Worm (Caenorhabditis elegans) whole organism, L1 larva: ENCODE results near the gene T24C12.3.
A peak's percentile ranks its signal among the peaks of the same experiment; 100 is the strongest.

ENCODE experiments used
- C34B4.2 ChIP-seq: sonication (generic microtip); optimal IDR thresholded peaks from 2 replicates; lab custom pipeline; 2017; ENCODE audit warnings: mild to moderate bottlenecking, missing genetic modification characterization, missing compliant biosample characterization
- blmp-1 ChIP-seq: fragments of 150-350 bp; optimal IDR thresholded peaks from 2 replicates; lab custom pipeline; 2014; ENCODE audit warnings: missing biosample characterization, missing genetic modification characterization
- ceh-63 ChIP-seq: fragments of 200-800 bp; sonication (Bioruptor generic); optimal IDR thresholded peaks from 2 replicates; lab custom pipeline; 2018; ENCODE audit warnings: mild to moderate bottlenecking, missing genetic modification characterization, missing compliant biosample characterization
- efl-1 ChIP-seq, 4 experiments: fragments of 150-350 bp; optimal IDR thresholded peaks in 3 of 4; peaks in 1 of 4; 1 replicate in 1 of 4; 2 replicates in 3 of 4; lab custom pipeline; 2014; ENCODE audit warnings: missing biosample characterization in 2 of 4, missing genetic modification characterization in 2 of 4, missing genetic modification reagents in 2 of 4
- egl-27 ChIP-seq, 2 experiments: fragments of 150-350 bp in 1 of 2; sonication (generic microtip); optimal IDR thresholded peaks; 3 replicates each; lab custom pipeline; 2017 to 2018; ENCODE audit warnings: missing biosample characterization in 2 of 2, missing genetic modification characterization in 2 of 2, missing genetic modification reagents in 2 of 2
- elt-3 ChIP-seq, 6 experiments: fragments of 150-350 bp in 1 of 6; sonication (generic microtip); optimal IDR thresholded peaks; 2 replicates each; lab custom pipeline; 2017 to 2018; ENCODE audit warnings: missing biosample characterization in 6 of 6, missing genetic modification characterization in 6 of 6, inconsistent platforms in 1 of 6
- hlh-17 ChIP-seq: fragments of 200-800 bp; sonication (Bioruptor generic); optimal IDR thresholded peaks from 2 replicates; lab custom pipeline; 2018; ENCODE audit warnings: missing genetic modification characterization, mild to moderate bottlenecking, missing compliant biosample characterization, moderate library complexity, borderline replicate concordance
- irx-1 ChIP-seq: sonication (generic microtip); optimal IDR thresholded peaks from 2 replicates; lab custom pipeline; 2016; ENCODE audit warnings: missing genetic modification characterization, missing compliant biosample characterization
- lin-14 ChIP-seq: fragments of 200-800 bp; sonication (Bioruptor generic); optimal IDR thresholded peaks from 2 replicates; lab custom pipeline; 2018; ENCODE audit warnings: mild to moderate bottlenecking, missing genetic modification characterization, moderate library complexity, missing compliant biosample characterization
- lin-39 ChIP-seq: fragments of 150-350 bp; optimal IDR thresholded peaks from 2 replicates; lab custom pipeline; 2014; ENCODE audit warnings: missing biosample characterization, missing genetic modification reagents, missing genetic modification characterization
- lir-3 ChIP-seq: sonication (generic microtip); optimal IDR thresholded peaks from 2 replicates; lab custom pipeline; 2016; ENCODE audit warnings: mild to moderate bottlenecking, missing genetic modification characterization, moderate library complexity, missing compliant biosample characterization; ENCODE audit not compliant: poor library complexity
- mdl-1 ChIP-seq, 2 experiments: fragments of 150-350 bp; optimal IDR thresholded peaks; 2 replicates each; lab custom pipeline; 2014 to 2017; ENCODE audit warnings: missing biosample characterization in 2 of 2, missing genetic modification characterization in 2 of 2, inconsistent platforms in 1 of 2
- nhr-12 ChIP-seq: sonication (generic microtip); optimal IDR thresholded peaks from 2 replicates; lab custom pipeline; 2017; ENCODE audit warnings: missing biosample characterization, missing genetic modification characterization
- nhr-20 ChIP-seq: sonication (generic microtip); optimal IDR thresholded peaks from 2 replicates; lab custom pipeline; 2016; ENCODE audit warnings: mild to moderate bottlenecking, missing genetic modification characterization, missing compliant biosample characterization
- nhr-28 ChIP-seq: fragments of 150-350 bp; optimal IDR thresholded peaks from 2 replicates; lab custom pipeline; 2014; ENCODE audit warnings: missing biosample characterization, missing genetic modification characterization
- nhr-76 ChIP-seq: sonication (generic microtip); optimal IDR thresholded peaks from 2 replicates; lab custom pipeline; 2017; ENCODE audit warnings: missing biosample characterization, missing genetic modification characterization
- nhr-84 ChIP-seq: sonication (generic microtip); optimal IDR thresholded peaks from 2 replicates; lab custom pipeline; 2017; ENCODE audit warnings: missing biosample characterization, missing genetic modification characterization
- nhr-90 ChIP-seq: sonication (generic microtip); optimal IDR thresholded peaks from 2 replicates; lab custom pipeline; 2016; ENCODE audit warnings: mild to moderate bottlenecking, missing genetic modification characterization, missing compliant biosample characterization; ENCODE audit not compliant: poor library complexity
- pax-3 ChIP-seq: fragments of 200-800 bp; sonication (Bioruptor generic); optimal IDR thresholded peaks from 2 replicates; lab custom pipeline; 2018; ENCODE audit warnings: mild to moderate bottlenecking, missing genetic modification characterization, moderate library complexity, missing compliant biosample characterization
- pqm-1 ChIP-seq: sonication (generic microtip); optimal IDR thresholded peaks from 3 replicates; lab custom pipeline; 2017; ENCODE audit warnings: missing biosample characterization, missing genetic modification characterization
- rnt-1 ChIP-seq: sonication (generic microtip); optimal IDR thresholded peaks from 2 replicates; lab custom pipeline; 2016; ENCODE audit warnings: mild to moderate bottlenecking, missing genetic modification characterization, moderate library complexity, missing compliant biosample characterization
- snpc-4 ChIP-seq: fragments of 150-350 bp; optimal IDR thresholded peaks from 2 replicates; lab custom pipeline; 2014; ENCODE audit warnings: missing biosample characterization, missing genetic modification characterization
- sptf-1 ChIP-seq: fragments of 150-350 bp; optimal IDR thresholded peaks from 2 replicates; lab custom pipeline; 2014; ENCODE audit warnings: missing biosample characterization, missing genetic modification characterization
- swsn-7 ChIP-seq: sonication (generic microtip); optimal IDR thresholded peaks from 2 replicates; lab custom pipeline; 2016; ENCODE audit warnings: missing genetic modification characterization, missing compliant biosample characterization
- unc-30 ChIP-seq: sonication (generic microtip); optimal IDR thresholded peaks from 2 replicates; lab custom pipeline; 2017; ENCODE audit warnings: missing biosample characterization, missing genetic modification characterization
- unc-86 ChIP-seq: sonication (generic microtip); optimal IDR thresholded peaks from 2 replicates; lab custom pipeline; 2016; ENCODE audit warnings: missing genetic modification characterization, missing compliant biosample characterization
- unc-98 ChIP-seq: fragments of 200-800 bp; sonication (Bioruptor generic); IDR thresholded peaks from 2 replicates; pipeline ENCODE4 v1.3.6; 2022; ENCODE audit warnings: missing genetic modification characterization, missing compliant biosample characterization
- zip-4 ChIP-seq: fragments of 200-800 bp; sonication (Bioruptor generic); optimal IDR thresholded peaks from 2 replicates; lab custom pipeline; 2018; ENCODE audit warnings: mild to moderate bottlenecking, missing genetic modification characterization, moderate library complexity, missing compliant biosample characterization

The T24C12.3 gene

DNA sequence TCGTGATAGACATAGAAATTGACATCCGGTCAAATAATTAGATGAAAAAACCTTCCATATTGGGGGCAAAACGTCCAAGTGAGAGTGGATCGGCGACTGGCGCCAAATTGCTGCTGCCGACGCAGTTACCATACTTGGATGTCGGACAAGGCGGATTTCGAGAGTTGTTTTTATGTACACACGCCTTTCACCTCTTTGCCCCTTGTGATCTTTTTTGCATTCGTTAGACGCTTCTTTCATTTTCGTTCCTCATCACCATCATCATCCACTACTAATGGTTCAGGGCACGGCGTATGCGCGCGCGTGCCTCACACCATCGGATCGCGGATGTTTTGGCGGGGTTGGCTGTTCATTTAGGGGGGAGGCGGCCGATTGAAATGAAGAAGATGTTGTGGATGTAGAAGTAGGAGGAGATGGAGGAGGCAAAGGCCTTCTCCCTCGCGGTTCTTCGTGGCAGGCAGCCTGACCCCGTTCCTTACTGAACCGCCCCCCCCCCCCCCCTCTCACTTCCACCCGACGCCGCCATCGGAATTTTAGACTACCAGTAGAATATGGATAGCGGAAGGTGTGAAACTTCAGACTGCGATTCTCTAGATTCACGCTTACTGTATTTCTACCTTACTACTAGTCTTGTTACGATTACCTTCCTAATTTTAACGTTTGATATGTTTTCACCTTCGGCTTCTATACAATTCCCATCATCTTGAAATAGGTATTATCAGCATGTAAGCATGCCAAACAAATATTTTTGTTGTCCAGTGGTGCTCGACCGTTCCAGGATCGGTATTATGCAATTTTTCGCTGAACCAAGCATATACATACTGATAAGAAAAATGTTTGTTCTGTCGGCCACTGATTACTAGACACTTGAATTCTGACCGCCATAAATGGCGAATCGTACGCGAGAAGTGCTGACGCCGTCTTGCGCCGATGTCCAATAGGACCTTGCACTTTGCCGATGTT, 10.0 kb upstream of the T24C12.3 start (continued):
- TF ChIP-seq efl-1 (optimal IDR thresholded peaks at IDR 0.05; lab: Kevin White, UChicago) (no peak), efl-1 (GFP tag; optimal IDR thresholded peaks at IDR 0.05 in 1 of 2; lab: Kevin White, UChicago) (peak in 1 of 2 experiments; percentile 79), zip-4 (GFP tag; lab: Kevin White, UChicago) (no peak), pax-3 (tag; lab: Kevin White, UChicago) (no peak), lir-3 (tag; lab: Kevin White, UChicago) (no peak), blmp-1 (tag; lab: Kevin White, UChicago) (peak; percentile 91), nhr-28 (no peak), mdl-1 (tag; optimal IDR thresholded peaks at IDR 0.05; lab: Kevin White, UChicago) (no peak), nhr-76 (tag; lab: Kevin White, UChicago) (no peak)
- TF ChIP-seq, all 84 proteins: peak for 3

DNA sequence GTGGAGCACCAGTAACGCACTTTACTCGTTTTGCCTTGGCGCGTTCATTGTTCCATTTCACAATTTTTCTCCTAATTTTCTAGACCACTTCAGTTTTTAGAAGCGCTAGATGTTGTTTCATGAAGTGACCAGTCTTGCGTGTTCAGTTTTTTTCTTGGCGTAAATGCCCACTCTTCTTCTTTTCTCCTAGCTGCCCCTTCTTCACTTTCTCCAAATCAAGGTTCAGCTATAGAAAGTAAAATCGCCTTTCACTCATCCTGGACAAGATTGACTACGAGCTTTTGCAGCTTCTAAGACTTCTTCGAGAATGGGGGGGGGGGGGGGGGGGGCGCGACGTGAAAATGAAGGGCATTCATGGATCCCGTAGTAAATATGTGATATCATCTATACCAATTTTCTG, 9.0 kb upstream of the T24C12.3 start:
- no peak for TF ChIP-seq nhr-20 (tag; lab: Kevin White, UChicago)
- TF ChIP-seq blmp-1 (tag; lab: Kevin White, UChicago): peak; percentile 94
- TF ChIP-seq, all 84 proteins: peak for 1

DNA sequence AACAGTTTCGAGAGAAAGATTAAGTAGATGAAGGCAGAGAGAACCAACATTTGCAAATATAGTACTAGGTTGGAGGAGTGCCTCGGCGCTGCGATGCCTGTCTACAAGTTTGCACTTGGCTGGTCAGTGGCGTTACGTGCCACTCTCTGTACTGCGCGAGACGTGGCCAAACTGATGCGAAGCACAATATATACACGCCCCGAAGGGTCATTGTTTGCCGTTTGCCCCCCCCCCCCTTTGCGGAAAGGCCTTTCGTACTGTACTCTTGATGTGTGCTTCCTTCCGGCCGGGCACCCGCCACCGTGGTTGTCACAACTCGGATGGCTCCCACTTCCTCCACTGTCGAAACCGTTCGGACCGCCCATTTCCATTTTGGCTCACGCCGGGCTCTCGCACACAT, 8.4 kb upstream of the T24C12.3 start:
- TF ChIP-seq snpc-4 (no peak), hlh-17 (no peak), ceh-63 (no peak), nhr-90 (tag; lab: Kevin White, UChicago) (no peak), C34B4.2 (no peak), egl-27 (tag; optimal IDR thresholded peaks at IDR 0.05; lab: Kevin White, UChicago) (no peak), sptf-1 (tag; lab: Kevin White, UChicago) (no peak), unc-86 (tag; lab: Kevin White, UChicago) (no peak), pqm-1 (tag; lab: Kevin White, UChicago) (no peak), unc-30 (tag; lab: Kevin White, UChicago) (no peak), nhr-84 (tag; lab: Kevin White, UChicago) (no peak)

DNA sequence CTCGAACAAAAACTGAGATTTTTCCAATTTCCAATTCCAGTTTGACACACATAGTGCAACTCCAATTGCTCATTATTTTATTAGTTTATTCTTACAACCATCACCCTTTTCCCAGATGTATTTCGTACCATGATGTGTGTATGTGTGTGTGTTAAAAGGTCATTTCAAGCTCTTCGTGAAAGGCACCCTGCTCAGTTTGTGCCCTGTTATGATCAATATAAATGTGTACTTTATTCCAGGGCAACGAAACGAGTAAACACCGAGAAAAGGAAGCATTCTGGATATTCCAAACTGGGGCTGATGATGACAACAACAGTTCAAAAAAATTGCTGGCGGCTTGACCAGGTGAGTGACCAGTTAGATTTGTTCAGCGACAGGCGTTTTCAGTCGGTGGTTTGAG, 7.1 kb upstream of the T24C12.3 start, which contains the start of gene peb-1:
TSS of gene peb-1 (plus strand) at position 301 of the 400 bp plus-strand sequence.
- TF ChIP-seq irx-1 (no peak), unc-98 (GFP tag; lab: Robert Waterston, UW) (no peak), pqm-1 (tag; lab: Kevin White, UChicago) (no peak), nhr-90 (tag; lab: Kevin White, UChicago) (no peak)
- TF ChIP-seq, all 84 proteins: peak for 0

DNA sequence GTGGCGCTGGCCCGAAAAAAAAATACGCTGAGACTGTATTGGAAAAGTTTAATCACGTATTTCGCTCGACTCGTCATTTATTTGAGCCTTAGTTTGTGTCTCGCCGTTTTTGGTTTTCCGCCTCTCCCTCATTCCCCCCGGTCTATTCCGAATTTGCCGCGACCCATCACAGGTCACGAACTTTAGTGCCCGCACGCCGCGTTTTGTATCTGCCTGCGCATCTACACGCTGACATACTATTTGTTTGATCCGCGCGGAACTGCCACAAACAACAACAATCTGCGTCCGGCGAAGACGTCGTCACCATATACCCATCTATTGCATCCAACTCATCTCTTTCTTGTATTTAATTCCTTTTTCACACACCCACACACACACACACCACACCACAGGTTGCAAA, 6.5 kb upstream of the T24C12.3 start:
- peak; percentile 24 for TF ChIP-seq blmp-1 (tag; lab: Kevin White, UChicago)
- no peak for TF ChIP-seq lir-3 (tag; lab: Kevin White, UChicago)

DNA sequence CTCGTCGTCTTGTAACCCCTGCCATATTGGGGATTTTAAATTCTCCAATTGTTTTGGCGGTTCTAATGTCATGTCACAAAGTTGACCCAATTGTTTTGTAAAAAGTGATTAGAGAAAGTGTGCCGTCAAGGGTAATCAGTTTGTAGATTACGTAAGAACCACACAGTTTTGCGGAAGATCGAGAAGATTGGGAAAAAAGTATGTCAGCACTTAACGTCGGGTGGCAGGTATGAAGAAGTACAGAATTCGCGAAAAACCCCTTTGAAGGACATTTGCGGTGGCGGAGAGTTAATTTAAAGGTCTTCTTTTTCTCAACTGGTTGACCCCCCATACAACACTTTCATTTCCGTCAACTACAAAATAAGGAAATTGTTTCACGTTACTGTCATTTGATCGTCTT, 4.7 kb upstream of the T24C12.3 start:
- TF ChIP-seq lin-39 (tag; lab: Kevin White, UChicago) (no peak), rnt-1 (no peak), lin-14 (GFP tag; lab: Kevin White, UChicago) (peak; percentile 11), elt-3 (tag; optimal IDR thresholded peaks at IDR 0.05; lab: Kevin White, UChicago) (peak in 1 of 6 experiments; percentile 32), blmp-1 (tag; lab: Kevin White, UChicago) (peak; percentile 92), swsn-7 (no peak), nhr-12 (tag; lab: Kevin White, UChicago) (no peak)
- TF ChIP-seq, all 84 proteins: peak for 3
